Worm (Caenorhabditis elegans) whole organism, young adult: ENCODE data around the gene hex-5.

Experiments
- B0019.2 ChIP-seq: fragments of 200-800 bp; sonication (Bioruptor generic); conservative IDR thresholded peaks from 2 replicates; pipeline ENCODE4 v1.3.6; 2022; ENCODE audit warnings: missing genetic modification reagents, missing genetic modification characterization, missing compliant biosample characterization
- B0035.1 ChIP-seq: sonication (generic microtip); optimal IDR thresholded peaks from 2 replicates; lab custom pipeline; 2016; ENCODE audit warnings: missing genetic modification characterization, mild to moderate bottlenecking, missing compliant biosample characterization, missing genotype, missing genetic modification reagents
- B0336.3 ChIP-seq: fragments of 200-800 bp; sonication (Bioruptor generic); IDR thresholded peaks from 2 replicates; pipeline ENCODE4 v1.3.6; 2022; ENCODE audit warnings: missing genetic modification characterization, missing compliant biosample characterization
- C06A6.2 ChIP-seq: fragments of 200-800 bp; sonication (Bioruptor generic); conservative IDR thresholded peaks from 2 replicates; pipeline ENCODE4 v1.3.6; 2022; ENCODE audit warnings: missing genetic modification characterization, missing compliant biosample characterization
- C17E4.6 ChIP-seq: fragments of 200-800 bp; sonication (Bioruptor generic); IDR thresholded peaks from 2 replicates; pipeline ENCODE4 v1.3.6; 2022; ENCODE audit warnings: missing genetic modification reagents, missing genetic modification characterization, missing compliant biosample characterization
- D2030.7 ChIP-seq: fragments of 200-800 bp; sonication (Bioruptor generic); IDR thresholded peaks from 2 replicates; pipeline ENCODE4 v1.3.6; 2022; ENCODE audit warnings: missing genetic modification reagents, missing genetic modification characterization, missing compliant biosample characterization
- F10E7.11 ChIP-seq: sonication (generic microtip); optimal IDR thresholded peaks from 2 replicates; lab custom pipeline; 2017; ENCODE audit warnings: mild to moderate bottlenecking, missing genetic modification characterization, moderate library complexity, missing compliant biosample characterization
- F23B12.7 ChIP-seq: sonication (generic microtip); optimal IDR thresholded peaks from 2 replicates; lab custom pipeline; 2017; ENCODE audit warnings: missing genetic modification characterization, mild to moderate bottlenecking, missing compliant biosample characterization, antibody characterized with exemption, moderate library complexity; ENCODE audit not compliant: insufficient read depth
- F39B2.1 ChIP-seq: fragments of 200-800 bp; sonication (Bioruptor generic); IDR thresholded peaks from 2 replicates; pipeline ENCODE4 v1.3.6; 2022; ENCODE audit warnings: missing genetic modification reagents, missing genetic modification characterization, missing compliant biosample characterization
- F52B5.7 ChIP-seq: sonication (generic microtip); optimal IDR thresholded peaks from 2 replicates; lab custom pipeline; 2016; ENCODE audit warnings: mild to moderate bottlenecking, missing genetic modification characterization, missing compliant biosample characterization
- Y53G8AR.9 ChIP-seq: fragments of 200-800 bp; sonication (Bioruptor generic); conservative IDR thresholded peaks from 2 replicates; pipeline ENCODE4 v1.3.6; 2022; ENCODE audit warnings: missing genetic modification reagents, missing genetic modification characterization, missing compliant biosample characterization
- ZK185.1 ChIP-seq: sonication (generic microtip); optimal IDR thresholded peaks from 2 replicates; lab custom pipeline; 2016; ENCODE audit warnings: mild to moderate bottlenecking, missing genetic modification characterization, missing compliant biosample characterization; ENCODE audit not compliant: poor library complexity, severe bottlenecking
- aptf-3 ChIP-seq: fragments of 200-800 bp; sonication (Bioruptor generic); IDR thresholded peaks from 2 replicates; pipeline ENCODE4 v1.3.6; 2022; ENCODE audit warnings: missing genetic modification characterization, missing compliant biosample characterization
- athp-1 ChIP-seq: sonication (generic microtip); optimal IDR thresholded peaks from 2 replicates; lab custom pipeline; 2017; ENCODE audit warnings: mild to moderate bottlenecking, missing genetic modification characterization, missing compliant biosample characterization
- attf-3 ChIP-seq: fragments of 200-800 bp; sonication (Bioruptor generic); conservative IDR thresholded peaks from 2 replicates; pipeline ENCODE4 v1.3.6; 2022; ENCODE audit warnings: missing genetic modification reagents, missing genetic modification characterization, missing compliant biosample characterization
- ccch-3 ChIP-seq: fragments of 200-800 bp; sonication (Bioruptor generic); optimal IDR thresholded peaks from 2 replicates; lab custom pipeline; 2018; ENCODE audit warnings: mild to moderate bottlenecking, missing genetic modification characterization, missing compliant biosample characterization
- cebp-2 ChIP-seq: fragments of 200-800 bp; sonication (Bioruptor generic); IDR thresholded peaks from 2 replicates; pipeline ENCODE4 v1.3.6; 2022; ENCODE audit warnings: missing genetic modification characterization, missing compliant biosample characterization
- ceh-79 ChIP-seq: sonication (generic microtip); optimal IDR thresholded peaks from 2 replicates; lab custom pipeline; 2017; ENCODE audit warnings: mild to moderate bottlenecking, missing genetic modification characterization, missing compliant biosample characterization
- efl-1 ChIP-seq: fragments of 150-350 bp; optimal IDR thresholded peaks from 2 replicates; lab custom pipeline; 2014; ENCODE audit warnings: missing biosample characterization, missing genetic modification reagents, missing genetic modification characterization
- egl-18 ChIP-seq: fragments of 200-800 bp; sonication (Bioruptor generic); IDR thresholded peaks from 2 replicates; pipeline ENCODE4 v1.3.6; 2022; ENCODE audit warnings: missing genetic modification reagents, missing genetic modification characterization, missing compliant biosample characterization
- ets-4 ChIP-seq: fragments of 200-800 bp; sonication (Bioruptor generic); optimal IDR thresholded peaks from 2 replicates; lab custom pipeline; 2018; ENCODE audit warnings: mild to moderate bottlenecking, missing genetic modification characterization, missing compliant biosample characterization
- hrde-1 ChIP-seq: sonication (generic microtip); optimal IDR thresholded peaks from 2 replicates; lab custom pipeline; 2016; ENCODE audit warnings: missing genetic modification characterization, mild to moderate bottlenecking, missing compliant biosample characterization, moderate library complexity, missing genotype, missing genetic modification reagents, borderline replicate concordance
- let-526 ChIP-seq: fragments of 200-800 bp; sonication (Bioruptor generic); IDR thresholded peaks from 2 replicates; pipeline ENCODE4 v1.3.6; 2022; ENCODE audit warnings: missing genetic modification reagents, missing genetic modification characterization, missing compliant biosample characterization
- lin-26 ChIP-seq: fragments of 200-800 bp; sonication (Bioruptor generic); IDR thresholded peaks from 2 replicates; pipeline ENCODE4 v1.3.6; 2022; ENCODE audit warnings: missing genetic modification reagents, missing genetic modification characterization, missing compliant biosample characterization
- lin-40 ChIP-seq: sonication (generic microtip); optimal IDR thresholded peaks from 2 replicates; lab custom pipeline; 2016; ENCODE audit warnings: missing genetic modification characterization, mild to moderate bottlenecking, missing compliant biosample characterization, missing genotype, missing genetic modification reagents
- lir-1 ChIP-seq: fragments of 200-800 bp; sonication (Bioruptor generic); conservative IDR thresholded peaks from 2 replicates; pipeline ENCODE4 v1.3.6; 2022; ENCODE audit warnings: missing genetic modification reagents, missing genetic modification characterization, missing compliant biosample characterization
- lsy-27 ChIP-seq: sonication (generic microtip); optimal IDR thresholded peaks from 2 replicates; lab custom pipeline; 2017; ENCODE audit warnings: missing genetic modification characterization, mild to moderate bottlenecking, missing compliant biosample characterization, antibody characterized with exemption, missing genotype, borderline replicate concordance; ENCODE audit not compliant: insufficient read depth
- madf-10 ChIP-seq: sonication (generic microtip); optimal IDR thresholded peaks from 2 replicates; lab custom pipeline; 2016; ENCODE audit warnings: mild to moderate bottlenecking, missing genetic modification characterization, missing compliant biosample characterization
- mel-28 ChIP-seq: sonication (generic microtip); optimal IDR thresholded peaks from 2 replicates; lab custom pipeline; 2016; ENCODE audit warnings: borderline replicate concordance, mild to moderate bottlenecking, missing genetic modification characterization, missing compliant biosample characterization
- nfyb-1 ChIP-seq: fragments of 200-800 bp; sonication (Bioruptor generic); IDR thresholded peaks from 2 replicates; pipeline ENCODE4 v1.3.6; 2022; ENCODE audit warnings: missing genetic modification reagents, missing genetic modification characterization, missing compliant biosample characterization
- nhr-120 ChIP-seq: fragments of 200-800 bp; sonication (Bioruptor generic); IDR thresholded peaks from 2 replicates; pipeline ENCODE4 v1.3.6; 2022; ENCODE audit warnings: missing genetic modification characterization, missing compliant biosample characterization
- nhr-90 ChIP-seq: sonication (generic microtip); optimal IDR thresholded peaks from 2 replicates; lab custom pipeline; 2016; ENCODE audit warnings: missing genotype, mild to moderate bottlenecking, missing genetic modification characterization, missing compliant biosample characterization
- pha-4 ChIP-seq: fragments of 150-350 bp; sonication (generic microtip); optimal IDR thresholded peaks from 2 replicates; lab custom pipeline; 2014; ENCODE audit warnings: missing biosample characterization, missing genetic modification reagents, missing genetic modification characterization
- rpc-1 ChIP-seq, 2 experiments: fragments of 150-350 bp in 1 of 2; sonication (generic microtip) in 1 of 2; optimal IDR thresholded peaks; 2 replicates each; lab custom pipeline; 2014 to 2018; ENCODE audit warnings: missing biosample characterization in 1 of 2, missing genetic modification characterization in 1 of 2, missing genetic modification reagents in 1 of 2, missing genotype in 1 of 2
- sea-2 ChIP-seq: fragments of 200-800 bp; sonication (Bioruptor generic); IDR thresholded peaks from 2 replicates; pipeline ENCODE4 v1.3.6; 2022; ENCODE audit warnings: missing genetic modification characterization, missing compliant biosample characterization
- snpc-1.3 ChIP-seq: sonication (generic microtip); optimal IDR thresholded peaks from 2 replicates; lab custom pipeline; 2017; ENCODE audit warnings: missing genetic modification characterization, mild to moderate bottlenecking, missing compliant biosample characterization, antibody characterized with exemption, moderate library complexity, missing genotype, missing genetic modification reagents; ENCODE audit not compliant: insufficient read depth
- snpc-4 ChIP-seq, 5 experiments: fragments of 150-350 bp in 1 of 5; sonication (generic microtip) in 4 of 5; optimal IDR thresholded peaks; 2 replicates each; lab custom pipeline; 2014 to 2018; ENCODE audit warnings: missing genetic modification characterization in 5 of 5, missing biosample characterization in 3 of 5, antibody characterized with exemption in 2 of 5, mild to moderate bottlenecking in 2 of 5, missing compliant biosample characterization in 2 of 5, missing genotype in 2 of 5, moderate library complexity in 2 of 5, missing genetic modification reagents in 1 of 5
- tbp1 ChIP-seq: fragments of 200-800 bp; sonication (Bioruptor generic); optimal IDR thresholded peaks from 2 replicates; lab custom pipeline; 2018; ENCODE audit warnings: mild to moderate bottlenecking, missing genetic modification characterization, missing compliant biosample characterization
- tlf-1 ChIP-seq: fragments of 200-800 bp; sonication (Bioruptor generic); optimal IDR thresholded peaks from 2 replicates; lab custom pipeline; 2018; ENCODE audit warnings: mild to moderate bottlenecking, missing genetic modification characterization, missing compliant biosample characterization
- xnd-1 ChIP-seq: sonication (generic microtip); optimal IDR thresholded peaks from 2 replicates; lab custom pipeline; 2016; ENCODE audit warnings: missing genotype, missing genetic modification reagents, missing genetic modification characterization, missing compliant biosample characterization
- zfh-2 ChIP-seq: fragments of 200-800 bp; sonication (Bioruptor generic); conservative IDR thresholded peaks from 2 replicates; pipeline ENCODE4 v1.3.6; 2022; ENCODE audit warnings: missing genetic modification reagents, missing genetic modification characterization, missing compliant biosample characterization

Gene hex-5

DNA sequence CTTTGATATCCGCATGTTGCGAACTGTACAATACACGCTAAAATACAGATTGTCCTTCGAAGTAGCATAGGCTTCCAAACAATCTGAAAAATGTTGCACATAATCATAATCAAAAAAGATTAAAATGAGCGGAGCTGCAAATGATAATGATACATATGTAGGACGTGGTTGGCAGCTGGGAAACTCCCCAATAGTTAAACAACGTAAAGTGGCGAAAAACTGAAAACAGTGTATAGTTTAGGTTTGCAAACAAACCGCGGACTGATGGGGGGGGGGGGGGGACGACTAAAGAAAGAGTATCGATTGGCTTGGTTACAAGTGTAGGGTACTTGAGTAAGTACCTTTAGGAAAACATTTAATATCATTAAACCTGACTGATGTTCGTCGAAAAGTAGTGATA lies at the start of gene hex-5:
TSS of gene hex-5 (minus strand) at position 101 of the 400 bp plus-strand sequence.
- TF ChIP-seq B0019.2 (no peak), efl-1 (GFP tag; lab: Kevin White, UChicago) (no peak), xnd-1 (tag; lab: Kevin White, UChicago) (no peak), attf-3 (no peak), F39B2.1 (GFP tag; lab: Robert Waterston, UW) (no peak), ceh-79 (tag; lab: Kevin White, UChicago) (no peak), B0035.1 (no peak), F10E7.11 (tag; lab: Kevin White, UChicago) (no peak), let-526 (GFP tag; lab: Robert Waterston, UW) (no peak), lin-26 (GFP tag; lab: Robert Waterston, UW) (no peak)
- TF ChIP-seq, all 124 proteins: peak for 0

DNA sequence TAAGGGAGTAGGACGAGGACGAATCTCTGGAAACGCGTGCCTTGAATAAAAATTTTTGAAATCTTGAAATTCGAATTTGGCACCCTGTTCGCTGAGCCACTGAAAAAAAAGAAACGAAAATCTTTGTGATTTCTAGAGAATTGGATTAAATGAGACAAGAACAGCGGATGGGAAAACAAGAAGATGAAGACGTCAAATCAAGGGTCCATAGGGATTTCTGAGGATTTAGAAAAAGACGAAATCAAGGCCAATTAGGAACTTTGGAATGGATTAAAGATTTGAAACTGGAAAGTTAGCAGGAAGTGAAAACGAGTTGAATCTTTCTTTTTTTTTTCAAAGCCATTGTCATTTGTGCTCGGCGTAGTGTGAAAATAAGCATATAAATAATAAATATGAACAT lies 49.5 kb upstream of the hex-5 start, which contains the start of gene pag-3:
TSS of gene pag-3 (minus strand) at position 101 of the 400 bp plus-strand sequence.
- no peak for TF ChIP-seq Y53G8AR.9 (GFP tag; lab: Robert Waterston, UW)
- no peak for TF ChIP-seq nhr-90 (tag; lab: Kevin White, UChicago)
- no peak for TF ChIP-seq lir-1
- no peak for TF ChIP-seq cebp-2
- TF ChIP-seq nfyb-1 = no peak
- no peak for TF ChIP-seq ZK185.1 (tag; lab: Kevin White, UChicago)

DNA sequence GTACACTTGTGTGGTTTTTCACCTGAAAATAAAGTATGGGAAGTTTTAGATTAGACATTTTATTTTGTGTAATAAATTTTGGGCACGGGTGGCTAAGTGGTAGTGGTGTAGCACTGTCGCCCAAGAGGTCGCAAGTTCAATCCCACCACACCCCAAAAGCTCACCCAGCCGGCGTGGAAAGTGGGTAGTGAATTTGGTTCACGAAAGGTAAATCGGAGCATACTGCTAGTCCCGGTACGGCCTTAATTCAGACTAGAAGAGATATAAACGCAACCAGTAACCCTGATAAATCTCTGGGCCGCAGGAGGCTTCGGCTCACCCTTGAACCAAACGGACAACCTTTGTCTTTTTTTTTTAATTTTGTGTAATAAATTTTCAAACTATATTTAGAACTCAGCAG lies 46.7 kb upstream of the hex-5 start:
- TF ChIP-seq mel-28 (tag; lab: Kevin White, UChicago) (no peak), sea-2 (GFP tag; lab: Robert Waterston, UW) (no peak), D2030.7 (GFP tag; lab: Robert Waterston, UW) (peak; percentile 25; the same call in 1 of the 2 replicates), C17E4.6 (GFP tag; lab: Robert Waterston, UW) (no peak), madf-10 (tag; lab: Kevin White, UChicago) (no peak), tbp1 (GFP tag; lab: Kevin White, UChicago) (peak; percentile 6), tlf-1 (GFP tag; lab: Kevin White, UChicago) (no peak), athp-1 (tag; lab: Kevin White, UChicago) (no peak), aptf-3 (GFP tag; lab: Robert Waterston, UW) (no peak), snpc-4 (GFP tag; optimal IDR thresholded peaks at IDR 0.05; lab: Kevin White, UChicago) (no peak), snpc-4 (tag; optimal IDR thresholded peaks at IDR 0.05; lab: Kevin White, UChicago) (peak in 1 of 4 experiments; percentile 36), C06A6.2 (GFP tag; lab: Robert Waterston, UW) (no peak), snpc-1.3 (no peak), rpc-1 (optimal IDR thresholded peaks at IDR 0.05; lab: Kevin White, UChicago) (peak; percentile 37), rpc-1 (tag; optimal IDR thresholded peaks at IDR 0.05; lab: Kevin White, UChicago) (peak; percentile 65)

DNA sequence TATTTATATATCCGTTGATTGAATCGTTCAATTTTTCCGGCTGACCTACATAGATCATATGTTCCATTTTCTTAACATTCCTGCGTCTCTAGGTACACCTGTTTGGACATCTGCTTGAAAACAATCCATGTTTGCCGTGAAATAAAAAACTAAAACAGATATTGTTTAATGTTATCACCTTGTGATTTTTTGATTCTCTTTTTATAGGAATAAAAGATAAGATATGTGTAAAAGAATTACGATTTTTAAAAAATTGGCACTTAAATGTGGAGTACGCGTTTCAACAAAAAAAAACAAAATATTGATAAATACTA lies 42.3 kb upstream of the hex-5 start:
- no peak for TF ChIP-seq lin-40 (tag; lab: Kevin White, UChicago)
- TF ChIP-seq cebp-2 = no peak
- no peak for TF ChIP-seq B0336.3
- no peak for TF ChIP-seq ets-4 (GFP tag; lab: Kevin White, UChicago)
- TF ChIP-seq F23B12.7 (tag; lab: Kevin White, UChicago) = no peak
- TF ChIP-seq C17E4.6 (GFP tag; lab: Robert Waterston, UW) = no peak
- no peak for TF ChIP-seq F52B5.7 (tag; lab: Kevin White, UChicago)
- no peak for TF ChIP-seq nhr-90 (tag; lab: Kevin White, UChicago)
- TF ChIP-seq nhr-120 (GFP tag; lab: Robert Waterston, UW) = no peak
- TF ChIP-seq lsy-27 (tag; lab: Kevin White, UChicago) = no peak
- TF ChIP-seq sea-2 (GFP tag; lab: Robert Waterston, UW) = no peak
- TF ChIP-seq hrde-1 (tag; lab: Kevin White, UChicago) = no peak
- TF ChIP-seq zfh-2 = no peak
- no peak for TF ChIP-seq egl-18 (GFP tag; lab: Robert Waterston, UW)
- no peak for TF ChIP-seq pha-4 (tag; lab: Kevin White, UChicago)
- no peak for TF ChIP-seq ccch-3 (GFP tag; lab: Kevin White, UChicago)
- no peak for TF ChIP-seq F10E7.11 (tag; lab: Kevin White, UChicago)
- no peak for TF ChIP-seq aptf-3 (GFP tag; lab: Robert Waterston, UW)
- TF ChIP-seq, all 124 proteins: peak for 0
